Worm (Caenorhabditis elegans) whole organism, dauer: Measurements from ENCODE around the gene srh-246.

ENCODE experiments used
- unc-62 ChIP-seq: sonication (generic microtip); optimal IDR thresholded peaks from 2 replicates; lab custom pipeline; 2017; ENCODE audit warnings: missing biosample characterization, missing genetic modification reagents, missing genetic modification characterization

The srh-246 gene

DNA sequence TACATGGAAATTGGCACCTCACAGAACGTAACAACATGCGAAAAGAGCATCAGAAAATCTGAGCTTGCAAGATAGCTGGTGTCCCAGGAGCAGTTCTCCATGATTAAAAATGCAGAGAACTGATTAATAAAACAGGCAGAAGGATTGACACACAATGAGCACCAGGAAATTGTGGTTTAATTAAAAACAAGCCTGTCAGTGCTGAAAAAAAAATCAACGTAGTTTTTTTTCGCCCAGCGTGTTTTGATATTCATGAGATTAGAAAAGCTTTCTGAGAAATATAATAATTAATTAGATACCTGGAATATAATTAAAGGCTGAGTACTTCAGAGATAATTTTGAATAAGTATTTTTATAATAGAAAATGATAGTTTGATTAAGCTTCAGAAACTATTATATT, at the start of gene srh-246:
Gene srh-246 (minus strand): TSS at position 101 of the 400 bp plus-strand sequence.
- no peak for TF ChIP-seq unc-62 (GFP tag; lab: Kevin White, UChicago)

- TF ChIP-seq unc-62 (GFP tag; lab: Kevin White, UChicago), result no peak
These were observed 49.3 kb upstream of the srh-246 start, which contains the start of gene srbc-38 for ce11 chrV:706918-707317. srbc-38 (plus strand) TSS chrV:707218.

DNA sequence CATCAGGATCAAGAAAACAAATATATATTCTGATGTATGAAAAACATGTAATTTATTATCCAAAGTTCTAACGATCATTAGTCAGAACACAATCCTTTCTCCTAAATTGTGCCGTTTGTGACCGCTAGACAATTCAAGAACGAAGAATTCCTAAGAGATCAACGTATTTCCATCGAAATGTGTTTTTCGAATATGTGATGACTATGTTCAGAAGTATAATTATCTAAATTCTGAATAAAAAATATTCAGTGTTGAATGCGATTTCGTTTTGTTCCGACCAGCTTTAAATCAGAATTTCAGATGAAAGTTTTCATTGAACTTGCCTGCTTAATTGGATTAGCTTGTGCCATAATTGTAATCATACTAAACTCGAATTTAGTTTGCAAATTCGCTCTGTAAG, 44.7 kb upstream of the srh-246 start, which contains the start of gene srbc-37:
Gene srbc-37 (plus strand): TSS at position 301 of the 400 bp plus-strand sequence.
- no peak for TF ChIP-seq unc-62 (GFP tag; lab: Kevin White, UChicago)

- no peak for TF ChIP-seq unc-62 (GFP tag; lab: Kevin White, UChicago)
These were observed 42.0 kb upstream of the srh-246 start, which contains the start of the genes ugt-29 and srx-5 for ce11 chrV:699489-700129. ugt-29 (minus strand) TSS chrV:699589. srx-5 (plus strand) TSS chrV:700079.

DNA sequence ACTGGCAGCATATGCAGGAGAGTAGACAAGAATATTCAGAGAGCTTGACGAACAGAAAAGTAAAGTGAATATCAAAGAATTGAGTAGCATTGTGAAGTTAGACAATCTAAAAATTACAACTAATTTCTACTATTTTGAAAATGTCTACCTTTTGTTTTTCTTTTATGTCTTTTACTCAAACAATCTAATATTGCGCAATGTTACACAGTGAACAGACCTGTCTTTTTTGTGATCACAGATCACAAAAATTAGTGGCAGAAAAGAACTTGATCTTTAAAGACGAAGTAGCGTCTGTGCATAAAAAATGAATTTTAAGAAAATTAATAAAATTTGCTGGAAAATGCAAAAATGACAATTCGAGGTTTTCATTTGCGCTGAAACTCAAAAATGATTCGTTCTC, 41.5 kb upstream of the srh-246 start:
- TF ChIP-seq unc-62 (GFP tag; lab: Kevin White, UChicago), result no peak

DNA sequence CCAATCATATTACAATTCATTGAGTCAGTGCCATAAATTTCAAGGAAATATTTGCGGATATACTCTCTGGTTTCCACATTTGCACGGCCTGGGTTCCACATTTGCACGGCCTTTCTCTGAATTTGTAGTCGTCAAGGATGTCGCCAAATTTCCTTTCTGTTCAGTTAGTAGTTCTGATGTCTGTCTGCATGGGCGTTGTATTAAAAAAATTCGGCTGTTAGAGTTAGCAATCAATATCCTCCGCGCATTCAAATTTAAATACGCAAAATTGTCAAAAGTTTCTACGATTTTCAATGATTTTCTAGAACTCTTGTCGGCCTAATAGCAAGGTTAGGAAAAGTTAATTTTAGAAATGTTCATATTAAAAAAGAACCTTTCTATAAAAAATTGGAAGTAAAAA, 38.3 kb upstream of the srh-246 start, which contains the start of gene srj-52:
Gene srj-52 (minus strand): TSS at position 101 of the 400 bp plus-strand sequence.
- no peak for TF ChIP-seq unc-62 (GFP tag; lab: Kevin White, UChicago)

DNA sequence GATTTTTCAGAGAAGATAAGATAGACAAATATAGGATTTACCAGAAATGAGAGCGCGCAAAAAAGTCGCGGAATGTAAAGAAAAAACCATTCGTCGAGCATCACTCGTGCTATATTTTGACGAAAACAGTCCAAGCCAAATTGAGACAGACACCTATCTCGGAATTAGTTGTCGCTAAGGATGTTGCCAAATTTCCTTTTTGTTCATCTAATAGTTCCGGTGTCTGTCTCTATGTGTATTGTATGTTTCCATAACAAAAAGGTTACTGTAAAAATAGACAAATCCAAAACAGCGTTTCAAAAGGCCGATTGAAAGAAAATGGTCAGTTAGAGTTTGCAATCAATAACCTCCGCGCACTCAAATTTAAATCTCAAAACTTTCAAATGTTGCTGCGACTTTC, 37.0 kb upstream of the srh-246 start, which contains the start of gene srj-53:
Gene srj-53 (minus strand): TSS at position 101 of the 400 bp plus-strand sequence.
- TF ChIP-seq unc-62 (GFP tag; lab: Kevin White, UChicago), result no peak

ce11 chrV:692720-693422, 35.3 kb upstream of the srh-246 start, which contains the start of gene srx-4:
srx-4 (minus strand) TSS chrV:692770.
- TF ChIP-seq unc-62 (GFP tag; lab: Kevin White, UChicago), result no peak

- TF ChIP-seq unc-62 (GFP tag; lab: Kevin White, UChicago), result no peak
These were observed 32.0 kb upstream of the srh-246 start for ce11 chrV:689538-689937.

- TF ChIP-seq unc-62 (GFP tag; lab: Kevin White, UChicago), result no peak
These were observed 29.8 kb upstream of the srh-246 start, which contains the start of gene H25P19.1 for ce11 chrV:687384-687783. H25P19.1 (plus strand) TSS chrV:687684.

DNA sequence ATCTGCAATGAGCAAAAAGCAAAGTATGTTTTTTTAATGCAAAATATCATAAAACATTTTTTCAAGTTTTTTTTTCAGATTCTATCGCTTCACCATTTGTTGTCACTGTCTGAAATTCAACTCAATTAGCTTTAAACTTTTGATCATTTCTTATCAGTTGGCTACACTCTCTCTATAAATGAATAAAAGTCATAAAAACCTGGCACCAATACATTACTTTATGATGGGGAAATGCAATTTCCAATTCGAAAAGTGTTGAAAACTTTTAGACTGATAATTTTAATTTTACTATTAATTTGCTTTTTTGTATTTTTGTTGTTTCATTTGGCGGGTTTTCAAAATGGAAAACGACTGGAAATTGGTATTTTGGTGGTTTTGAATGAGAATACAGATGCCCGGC, 26.3 kb upstream of the srh-246 start, which contains the start of gene F31F4.1:
Gene F31F4.1 (plus strand): TSS at position 203 of the 400 bp plus-strand sequence.
- no peak for TF ChIP-seq unc-62 (GFP tag; lab: Kevin White, UChicago)

ce11 chrV:682031-682430, 24.5 kb upstream of the srh-246 start, which contains the start of gene srx-23:
srx-23 (plus strand) TSS chrV:682331.
- no peak for TF ChIP-seq unc-62 (GFP tag; lab: Kevin White, UChicago)

DNA sequence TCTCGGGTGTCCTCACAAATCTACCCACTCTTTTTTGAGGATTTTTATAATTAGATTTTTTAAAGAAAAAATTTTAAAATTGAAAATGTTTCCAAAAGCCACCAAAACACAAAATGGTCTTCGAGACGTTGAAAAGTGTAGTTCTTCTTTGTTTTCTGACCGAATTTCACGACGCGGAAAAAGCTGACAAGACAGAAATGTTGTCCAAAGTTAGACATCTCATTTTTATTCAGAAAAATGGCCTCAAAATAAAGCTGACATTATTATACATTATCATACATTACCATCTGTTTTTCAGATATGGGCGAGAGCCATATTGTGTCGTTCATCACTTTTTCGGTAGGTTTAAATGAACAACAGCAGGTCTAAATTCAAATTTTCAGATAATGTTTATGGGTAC, 22.1 kb upstream of the srh-246 start, which contains the start of gene srx-22:
Gene srx-22 (plus strand): TSS at position 301 of the 400 bp plus-strand sequence.
- TF ChIP-seq unc-62 (GFP tag; lab: Kevin White, UChicago), result no peak

- no peak for TF ChIP-seq unc-62 (GFP tag; lab: Kevin White, UChicago)
These were observed 19.0 kb upstream of the srh-246 start, which contains the start of the genes fbxa-72 and srx-21 for ce11 chrV:676550-677084. fbxa-72 (minus strand) TSS chrV:676753. srx-21 (plus strand) TSS chrV:677034.

- no peak for TF ChIP-seq unc-62 (GFP tag; lab: Kevin White, UChicago)
These were observed 18.5 kb upstream of the srh-246 start for ce11 chrV:676090-676489.

- TF ChIP-seq unc-62 (GFP tag; lab: Kevin White, UChicago), result no peak
These were observed 16.6 kb upstream of the srh-246 start, which contains the start of gene sru-25 for ce11 chrV:674213-674612. sru-25 (minus strand) TSS chrV:674313.
